Worm (Caenorhabditis elegans): ENCODE results near the gene F35C8.8.

The F35C8.8 gene

ce11 chrX:5348529-5349148, 23.8 kb downstream of the F35C8.8 start, which contains the start of gene syx-3:
TSS of gene syx-3 (plus strand) at chrX:5349098.
- TF ChIP-seq jun-1 (tag; optimal IDR thresholded peaks at IDR 0.05) (no peak), ZK546.5 (tag; optimal IDR thresholded peaks at IDR 0.05) (no peak), ceh-82 (tag; optimal IDR thresholded peaks at IDR 0.05) (no peak), nhr-28 (tag; optimal IDR thresholded peaks at IDR 0.05) (peak; percentile 7), nhr-102 (tag; optimal IDR thresholded peaks at IDR 0.05) (no peak), zip-2 (tag; optimal IDR thresholded peaks at IDR 0.05) (no peak), mes-2 (tag; optimal IDR thresholded peaks at IDR 0.05; ENCODE audit: poor library complexity, severe bottlenecking) (no peak), nhr-25 (tag; optimal IDR thresholded peaks at IDR 0.05; ENCODE audit: borderline replicate concordance, insufficient read depth) (no peak), duxl-1 (tag; optimal IDR thresholded peaks at IDR 0.05; ENCODE audit: poor library complexity) (peak; percentile 47), ztf-11 (tag; optimal IDR thresholded peaks at IDR 0.05) (no peak), rbr-2 (tag; optimal IDR thresholded peaks at IDR 0.05) (no peak), aha-1 (tag) (peak; percentile 94), nhr-76 (tag; optimal IDR thresholded peaks at IDR 0.05) (no peak), D1046.2 (GFP tag; IDR thresholded peaks at IDR 0.05) (no peak), set-16 (GFP tag; IDR thresholded peaks at IDR 0.05) (no peak), gei-8 (GFP tag; optimal IDR thresholded peaks at IDR 0.05) (no peak), hif-1 (tag; optimal IDR thresholded peaks at IDR 0.05) (no peak), unc-62 (GFP tag; optimal IDR thresholded peaks at IDR 0.05 in 1 of 2) (peak in 1 of 2 experiments; percentile 5), unc-62 (tag; optimal IDR thresholded peaks at IDR 0.05) (no peak), ceh-32 (tag; optimal IDR thresholded peaks at IDR 0.05; ENCODE audit: poor library complexity) (no peak), hlh-11 (tag; optimal IDR thresholded peaks at IDR 0.05) (peak; percentile 13), lir-3 (tag; optimal IDR thresholded peaks at IDR 0.05) (no peak), lin-39 (tag; optimal IDR thresholded peaks at IDR 0.05) (no peak), snpc-1.2 (GFP tag; IDR thresholded peaks at IDR 0.05) (no peak), lin-15B (tag; optimal IDR thresholded peaks at IDR 0.05) (no peak), mxl-3 (GFP tag; optimal IDR thresholded peaks at IDR 0.05) (no peak), ZK337.2 (GFP tag; IDR thresholded peaks at IDR 0.05) (no peak), Y75B8A.6 (GFP tag; IDR thresholded peaks at IDR 0.05) (no peak), saeg-2 (GFP tag; IDR thresholded peaks at IDR 0.05) (no peak), skn-1 (tag; optimal IDR thresholded peaks at IDR 0.05) (no peak), cey-2 (tag; optimal IDR thresholded peaks at IDR 0.05; ENCODE audit: borderline replicate concordance, insufficient read depth) (no peak), fos-1 (tag; optimal IDR thresholded peaks at IDR 0.05) (no peak), Y48G9A.11 (GFP tag; IDR thresholded peaks at IDR 0.05) (no peak), arid-1 (GFP tag; conservative IDR thresholded peaks at IDR 0.05) (no peak)

- TF ChIP-seq F44E2.7 (GFP tag; IDR thresholded peaks at IDR 0.05) (no peak), aha-1 (tag) (peak; percentile 93)
These were observed 24.6 kb downstream of the F35C8.8 start for ce11 chrX:5347856-5348255.

ce11 chrX:5346303-5346702, 26.1 kb downstream of the F35C8.8 start:
- TF ChIP-seq daf-16 (GFP tag; optimal IDR thresholded peaks at IDR 0.05) (no peak), daf-16 (tag; optimal IDR thresholded peaks at IDR 0.05) (peak; percentile 28), hlh-30 (tag; optimal IDR thresholded peaks at IDR 0.05; ENCODE audit: insufficient read depth) (peak; percentile 39), dmd-6 (GFP tag; IDR thresholded peaks at IDR 0.05) (peak; percentile 58), mxl-3 (GFP tag; optimal IDR thresholded peaks at IDR 0.05) (peak; percentile 70), nhr-28 (tag; optimal IDR thresholded peaks at IDR 0.05) (peak; percentile 26), hlh-11 (tag; optimal IDR thresholded peaks at IDR 0.05) (peak; percentile 38), snpc-1.2 (GFP tag; IDR thresholded peaks at IDR 0.05) (no peak), nhr-102 (tag; optimal IDR thresholded peaks at IDR 0.05) (no peak), pqm-1 (tag; optimal IDR thresholded peaks at IDR 0.05) (peak; percentile 58), ztf-11 (tag; optimal IDR thresholded peaks at IDR 0.05) (no peak)

Data from whole organism, L4 larva.